Fruit fly (Drosophila melanogaster) whole organism, embryonic: ENCODE data around the gene Sys1.

Source experiments
- Abd-B ChIP-seq: fragments of 200-800 bp; sonication (Bioruptor generic); optimal IDR thresholded peaks from 2 replicates; lab custom pipeline; 2018; ENCODE audit warnings: missing biosample characterization, mild to moderate bottlenecking, missing genetic modification characterization, moderate library complexity
- Atf3 ChIP-seq: fragments of 200-800 bp; sonication (Bioruptor generic); optimal IDR thresholded peaks from 3 replicates; lab custom pipeline; 2016; ENCODE audit warnings: missing biosample characterization, missing genetic modification characterization
- B-H2 ChIP-seq: fragments of 200-800 bp; sonication (Bioruptor generic); optimal IDR thresholded peaks from 2 replicates; lab custom pipeline; 2018; ENCODE audit warnings: missing biosample characterization, mild to moderate bottlenecking, missing genetic modification characterization
- Bgb ChIP-seq: fragments of 200-800 bp; sonication (Bioruptor generic); IDR thresholded peaks from 2 replicates; pipeline ENCODE4 v1.3.6; 2022; ENCODE audit warnings: missing biosample characterization, missing genetic modification characterization; ENCODE audit not compliant: partially characterized antibody
- CG1024 ChIP-seq: fragments of 200-800 bp; sonication (Bioruptor generic); IDR thresholded peaks from 2 replicates; pipeline ENCODE4 v1.3.6; 2022; ENCODE audit warnings: missing biosample characterization, missing genetic modification characterization
- CG10431 ChIP-seq: fragments of 200-800 bp; sonication (Bioruptor generic); optimal IDR thresholded peaks from 3 replicates; lab custom pipeline; 2018; ENCODE audit warnings: missing biosample characterization, mild to moderate bottlenecking, missing genetic modification characterization
- CG10462 ChIP-seq: fragments of 200-800 bp; sonication (Bioruptor generic); optimal IDR thresholded peaks from 2 replicates; lab custom pipeline; 2016; ENCODE audit warnings: missing biosample characterization, missing genetic modification characterization
- CG10565 ChIP-seq: fragments of 200-800 bp; sonication (Bioruptor generic); optimal IDR thresholded peaks from 3 replicates; lab custom pipeline; 2016; ENCODE audit warnings: missing biosample characterization, mild to moderate bottlenecking, missing genetic modification characterization
- CG10959 ChIP-seq: fragments of 200-800 bp; sonication (Bioruptor generic); IDR thresholded peaks from 2 replicates; pipeline ENCODE4 v1.3.6; 2022; ENCODE audit warnings: missing biosample characterization, missing genetic modification characterization
- CG10979 ChIP-seq: fragments of 200-800 bp; sonication (Bioruptor generic); optimal IDR thresholded peaks from 2 replicates; lab custom pipeline; 2018; ENCODE audit warnings: missing biosample characterization, mild to moderate bottlenecking, missing genetic modification characterization, moderate library complexity
- CG11723 ChIP-seq: fragments of 200-800 bp; sonication (Bioruptor generic); optimal IDR thresholded peaks from 2 replicates; lab custom pipeline; 2017; ENCODE audit warnings: missing biosample characterization, mild to moderate bottlenecking, missing genetic modification characterization
- CG14667 ChIP-seq: fragments of 200-800 bp; sonication (Bioruptor generic); IDR thresholded peaks from 2 replicates; pipeline ENCODE4 v1.3.6; 2022; ENCODE audit warnings: missing biosample characterization, missing genetic modification characterization
- CG14860 ChIP-seq: fragments of 200-800 bp; sonication (Bioruptor generic); IDR thresholded peaks from 3 replicates; pipeline ENCODE4 v1.3.6; 2022; ENCODE audit warnings: missing biosample characterization, missing genetic modification characterization; ENCODE audit not compliant: partially characterized antibody
- CG15073 ChIP-seq: fragments of 200-800 bp; sonication (Bioruptor generic); optimal IDR thresholded peaks from 2 replicates; lab custom pipeline; 2016; ENCODE audit warnings: missing biosample characterization, missing genetic modification characterization
- CG16813 ChIP-seq: fragments of 200-800 bp; sonication (Bioruptor generic); IDR thresholded peaks from 3 replicates; pipeline ENCODE4 v1.3.6; 2022; ENCODE audit warnings: missing biosample characterization, missing genetic modification characterization; ENCODE audit not compliant: partially characterized antibody
- CG17186 ChIP-seq: fragments of 200-800 bp; sonication (Bioruptor generic); optimal IDR thresholded peaks from 3 replicates; lab custom pipeline; 2017; ENCODE audit warnings: missing biosample characterization, missing genetic modification reagents, missing genetic modification characterization
- CG17385 ChIP-seq: fragments of 200-800 bp; sonication (Bioruptor generic); optimal IDR thresholded peaks from 3 replicates; lab custom pipeline; 2018; ENCODE audit warnings: missing biosample characterization, mild to moderate bottlenecking, missing genetic modification characterization
- CG2129 ChIP-seq: fragments of 200-800 bp; sonication (Bioruptor generic); IDR thresholded peaks from 2 replicates; pipeline ENCODE4 v1.3.6; 2022; ENCODE audit warnings: missing biosample characterization, missing genetic modification characterization; ENCODE audit not compliant: partially characterized antibody
- CG30020 ChIP-seq: fragments of 200-800 bp; optimal IDR thresholded peaks from 2 replicates; lab custom pipeline; 2019; ENCODE audit warnings: missing biosample characterization, mild to moderate bottlenecking, missing genetic modification characterization, moderate library complexity
- CG3065 ChIP-seq: fragments of 200-800 bp; sonication (Bioruptor generic); optimal IDR thresholded peaks from 2 replicates; lab custom pipeline; 2016; ENCODE audit warnings: missing biosample characterization, missing genetic modification characterization
- CG3163 ChIP-seq: fragments of 200-800 bp; sonication (Bioruptor generic); optimal IDR thresholded peaks from 3 replicates; lab custom pipeline; 2016; ENCODE audit warnings: missing biosample characterization, missing genetic modification characterization
- CG3726 ChIP-seq: fragments of 200-800 bp; sonication (Bioruptor generic); IDR thresholded peaks from 3 replicates; pipeline ENCODE4, ENCODE4 v1.3.6; 2022; ENCODE audit warnings: missing biosample characterization, missing genetic modification characterization
- CG4360 ChIP-seq: fragments of 200-800 bp; sonication (Bioruptor generic); IDR thresholded peaks from 2 replicates; pipeline ENCODE4 v1.3.6; 2022; ENCODE audit warnings: missing biosample characterization, missing genetic modification characterization
- CG8290 ChIP-seq, 3 experiments: fragments of 200-800 bp; sonication (Bioruptor generic); optimal IDR thresholded peaks; 2 replicates each; lab custom pipeline; 2016 to 2019; ENCODE audit warnings: missing biosample characterization in 3 of 3, missing genetic modification characterization in 3 of 3, mild to moderate bottlenecking in 2 of 3, moderate library complexity in 1 of 3
- CG9609 ChIP-seq: fragments of 200-800 bp; sonication (Bioruptor generic); optimal IDR thresholded peaks from 3 replicates; lab custom pipeline; 2016; ENCODE audit warnings: missing biosample characterization, missing genetic modification characterization
- D19B ChIP-seq: fragments of 200-800 bp; sonication (Bioruptor generic); optimal IDR thresholded peaks from 2 replicates; lab custom pipeline; 2017; ENCODE audit warnings: missing biosample characterization, mild to moderate bottlenecking, missing genetic modification characterization
- Dbx ChIP-seq: fragments of 200-800 bp; sonication (Bioruptor generic); IDR thresholded peaks from 3 replicates; pipeline ENCODE4 v1.3.6; 2022; ENCODE audit warnings: missing biosample characterization, missing genetic modification characterization
- Dref ChIP-seq: fragments of 200-800 bp; sonication (Bioruptor generic); IDR thresholded peaks from 2 replicates; pipeline ENCODE4 v1.3.6; 2022; ENCODE audit warnings: missing biosample characterization, missing genetic modification characterization
- E2f2 ChIP-seq: fragments of 200-800 bp; sonication (Bioruptor generic); IDR thresholded peaks from 2 replicates; pipeline ENCODE4 v1.3.6; 2022; ENCODE audit warnings: missing biosample characterization, missing genetic modification characterization
- ERR ChIP-seq: fragments of 200-800 bp; sonication (Bioruptor generic); optimal IDR thresholded peaks from 2 replicates; lab custom pipeline; 2016; ENCODE audit warnings: missing biosample characterization, missing genetic modification characterization
- MBD-R2 ChIP-seq: fragments of 200-800 bp; sonication (Bioruptor generic); IDR thresholded peaks from 2 replicates; pipeline ENCODE4 v1.3.6; 2022; ENCODE audit warnings: missing biosample characterization, missing genetic modification characterization
- Opbp ChIP-seq: fragments of 200-800 bp; sonication (Bioruptor generic); IDR thresholded peaks from 3 replicates; pipeline ENCODE4 v1.3.6; 2022; ENCODE audit warnings: missing biosample characterization, missing genetic modification characterization; ENCODE audit not compliant: partially characterized antibody
- bcd ChIP-seq: fragments of 200-800 bp; sonication (Bioruptor generic); optimal IDR thresholded peaks from 2 replicates; lab custom pipeline; 2017; ENCODE audit warnings: missing biosample characterization, mild to moderate bottlenecking, missing genetic modification characterization
- bsh ChIP-seq, 2 experiments: fragments of 200-800 bp; sonication (Bioruptor generic); optimal IDR thresholded peaks; 2 replicates each; lab custom pipeline; 2017 to 2018; ENCODE audit warnings: mild to moderate bottlenecking in 2 of 2, missing biosample characterization in 2 of 2, missing genetic modification characterization in 2 of 2, moderate library complexity in 1 of 2
- cas ChIP-seq: fragments of 200-800 bp; sonication (Bioruptor generic); IDR thresholded peaks from 2 replicates; pipeline ENCODE4 v1.3.6; 2022; ENCODE audit warnings: missing biosample characterization, missing genetic modification characterization
- cato ChIP-seq: fragments of 200-800 bp; sonication (Bioruptor generic); optimal IDR thresholded peaks from 2 replicates; lab custom pipeline; 2016; ENCODE audit warnings: missing biosample characterization, missing genetic modification characterization, borderline replicate concordance
- ci ChIP-seq: fragments of 200-800 bp; sonication (Bioruptor generic); IDR thresholded peaks from 3 replicates; pipeline ENCODE4 v1.3.6; 2022; ENCODE audit warnings: missing biosample characterization, missing genetic modification characterization
- ems ChIP-seq: fragments of 200-800 bp; sonication (Bioruptor generic); optimal IDR thresholded peaks from 3 replicates; lab custom pipeline; 2016; ENCODE audit warnings: missing biosample characterization, missing genetic modification characterization
- ftz-f1 ChIP-seq: fragments of 200-800 bp; sonication (Bioruptor generic); optimal IDR thresholded peaks from 2 replicates; lab custom pipeline; 2016; ENCODE audit warnings: missing biosample characterization, missing genetic modification characterization
- gcm ChIP-seq: fragments of 200-800 bp; sonication (Bioruptor generic); optimal IDR thresholded peaks from 2 replicates; lab custom pipeline; 2019; ENCODE audit warnings: missing biosample characterization, mild to moderate bottlenecking, missing genetic modification characterization, moderate library complexity
- gt ChIP-seq: fragments of 200-800 bp; sonication (Bioruptor generic); IDR thresholded peaks from 2 replicates; pipeline ENCODE4 v1.3.6; 2022; ENCODE audit warnings: missing biosample characterization, missing genetic modification characterization
- hkb ChIP-seq, 2 experiments: fragments of 200-800 bp in 1 of 2; fragments of >200 bp in 1 of 2; sonication (Bioruptor generic) in 1 of 2; IDR thresholded peaks in 1 of 2; optimal IDR thresholded peaks in 1 of 2; 2 replicates each; pipeline versions ENCODE4 v1.3.6 to Lab custom; 2017 to 2022; ENCODE audit warnings: missing biosample characterization in 1 of 2, missing genetic modification characterization in 1 of 2
- odd ChIP-seq: fragments of 200-800 bp; sonication (Bioruptor generic); optimal IDR thresholded peaks from 2 replicates; lab custom pipeline; 2017; ENCODE audit warnings: missing biosample characterization, mild to moderate bottlenecking, missing genetic modification characterization
- sima ChIP-seq: fragments of 200-800 bp; sonication (Bioruptor generic); optimal IDR thresholded peaks from 2 replicates; lab custom pipeline; 2016; ENCODE audit warnings: missing biosample characterization, missing genetic modification characterization
- tin ChIP-seq: fragments of 200-800 bp; sonication (Bioruptor generic); optimal IDR thresholded peaks from 3 replicates; lab custom pipeline; 2016; ENCODE audit warnings: missing biosample characterization, missing genetic modification characterization
- tna ChIP-seq: fragments of 200-800 bp; sonication (Bioruptor generic); IDR thresholded peaks from 2 replicates; pipeline ENCODE4 v1.3.6; 2022; ENCODE audit warnings: missing biosample characterization, missing genetic modification characterization; ENCODE audit not compliant: partially characterized antibody
- twi ChIP-seq: fragments of 200-800 bp; optimal IDR thresholded peaks from 2 replicates; lab custom pipeline; 2019; ENCODE audit warnings: missing biosample characterization, mild to moderate bottlenecking, missing genetic modification characterization, moderate library complexity

The Sys1 gene

DNA sequence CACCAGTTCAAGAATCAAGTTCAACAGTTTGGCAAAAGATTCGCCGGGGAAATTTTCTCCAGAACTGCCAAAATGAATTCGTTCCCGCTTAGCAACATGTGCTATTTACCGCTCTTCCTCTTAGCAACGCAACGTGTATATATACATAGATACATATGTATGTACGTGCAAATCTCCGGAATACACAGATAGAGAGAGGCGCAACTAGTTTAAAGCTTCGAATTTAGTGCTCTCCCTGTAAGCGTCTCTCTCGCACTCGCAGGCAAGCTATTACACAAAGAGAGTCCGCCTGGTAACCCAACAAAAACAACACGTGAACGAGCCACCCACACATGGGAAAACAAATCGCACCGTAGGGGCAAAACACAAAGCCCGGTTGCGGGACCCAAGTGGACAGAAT lies 6.1 kb downstream of the Sys1 start (continued):
- TF ChIP-seq ERR (GFP tag; lab: Kevin White, UChicago), result no peak
- no peak for TF ChIP-seq CG3726 (GFP tag; lab: Robert Waterston, UW)
- TF ChIP-seq gt, result no peak
- TF ChIP-seq twi, result no peak
- TF ChIP-seq Bgb (GFP tag; lab: Robert Waterston, UW), result no peak
- TF ChIP-seq CG17186 (GFP tag; lab: Kevin White, UChicago), result no peak
- TF ChIP-seq CG10959, result no peak
- no peak for TF ChIP-seq Abd-B (GFP tag; lab: Kevin White, UChicago)
- no peak for TF ChIP-seq CG10565 (GFP tag; lab: Kevin White, UChicago)
- no peak for TF ChIP-seq CG15073 (GFP tag; lab: Kevin White, UChicago)
- TF ChIP-seq hkb (optimal IDR thresholded peaks at IDR 0.05; lab: Kevin White, UChicago), result no peak
- TF ChIP-seq hkb (GFP tag; IDR thresholded peaks at IDR 0.05; lab: Robert Waterston, UW), result no peak
- no peak for TF ChIP-seq CG30020 (tag; lab: Kevin White, UChicago)
- no peak for TF ChIP-seq CG8290 (GFP tag; optimal IDR thresholded peaks at IDR 0.05; lab: Kevin White, UChicago)
- TF ChIP-seq CG8290 (tag; optimal IDR thresholded peaks at IDR 0.05; lab: Kevin White, UChicago), result no peak
- no peak for TF ChIP-seq E2f2 (GFP tag; lab: Robert Waterston, UW)
- TF ChIP-seq ci (GFP tag; lab: Robert Waterston, UW), result peak; percentile 30; the same call in 1 of the 3 replicates
- TF ChIP-seq CG3065 (GFP tag; lab: Kevin White, UChicago), result no peak
- TF ChIP-seq CG11723, result no peak

DNA sequence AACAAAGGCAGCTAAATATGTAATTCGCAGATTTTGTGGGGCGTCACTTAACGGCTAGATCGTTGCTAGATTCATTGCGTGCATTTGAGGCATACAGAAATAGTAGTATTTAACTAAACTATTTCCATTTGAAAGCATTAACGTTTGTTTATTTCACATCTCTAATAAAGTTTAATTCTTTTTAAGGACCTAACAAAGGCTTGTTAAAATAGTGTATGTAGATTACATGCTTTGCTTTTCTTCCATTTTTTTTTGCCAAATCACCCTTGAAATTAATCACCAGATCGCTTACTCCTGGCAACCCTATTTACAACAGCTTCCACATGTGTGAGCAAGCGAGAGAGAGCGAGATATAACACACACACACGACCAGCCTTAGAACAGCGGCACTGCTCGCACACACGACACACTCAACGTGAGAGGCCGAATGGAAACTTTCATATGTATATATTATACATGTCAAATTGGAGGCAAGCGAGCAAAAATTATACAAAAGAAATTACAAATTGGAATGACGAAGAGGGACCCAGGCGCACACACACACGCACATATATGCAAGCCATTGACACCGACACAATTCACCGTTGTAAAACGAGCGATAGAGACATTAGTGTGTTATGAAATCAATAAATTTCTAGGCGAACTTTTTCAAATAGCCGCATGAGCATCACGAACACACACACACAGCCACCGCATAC lies 6.7 kb downstream of the Sys1 start:
- TF ChIP-seq CG17186 (GFP tag; lab: Kevin White, UChicago) (no peak), tin (GFP tag; lab: Kevin White, UChicago) (peak; percentile 16), sima (GFP tag; lab: Kevin White, UChicago) (no peak), CG4360 (GFP tag; lab: Robert Waterston, UW) (0 out of 2 replicates have a peak, but pooled peaks have one; percentile 12), CG10431 (GFP tag; lab: Kevin White, UChicago) (peak; percentile 66), MBD-R2 (peak; percentile 41; the same call in 1 of the 2 replicates), ems (GFP tag; lab: Kevin White, UChicago) (peak; percentile 29), ftz-f1 (GFP tag; lab: Kevin White, UChicago) (peak; percentile 89), cas (GFP tag; lab: Robert Waterston, UW) (0 out of 2 replicates have a peak, but pooled peaks have one; percentile 56), bsh (GFP tag; optimal IDR thresholded peaks at IDR 0.05; lab: Kevin White, UChicago) (peak in 1 of 2 experiments; percentile 61), Opbp (GFP tag; lab: Robert Waterston, UW) (0 out of 3 replicates have a peak, but pooled peaks have one; percentile 27), Dbx (peak; percentile 55; the same call in 1 of the 3 replicates), CG14667 (GFP tag; lab: Robert Waterston, UW) (peak; percentile 27; the same call in 1 of the 2 replicates), CG10979 (tag; lab: Kevin White, UChicago) (peak; percentile 53), CG17385 (peak; percentile 65), CG1024 (GFP tag; lab: Robert Waterston, UW) (no peak), bcd (GFP tag; lab: Kevin White, UChicago) (peak; percentile 47), CG14860 (GFP tag; lab: Robert Waterston, UW) (no peak), odd (GFP tag; lab: Kevin White, UChicago) (peak; percentile 22), gcm (GFP tag; lab: Kevin White, UChicago) (no peak), tna (GFP tag; lab: Robert Waterston, UW) (no peak), D19B (peak; percentile 34), Dref (GFP tag; lab: Robert Waterston, UW) (0 out of 2 replicates have a peak, but pooled peaks have one; percentile 2), CG16813 (GFP tag; lab: Robert Waterston, UW) (no peak), Atf3 (GFP tag; lab: Kevin White, UChicago) (no peak), B-H2 (GFP tag; lab: Kevin White, UChicago) (peak; percentile 68), CG3163 (no peak), CG9609 (GFP tag; lab: Kevin White, UChicago) (peak; percentile 48), CG10462 (GFP tag; lab: Kevin White, UChicago) (no peak), CG2129 (GFP tag; lab: Robert Waterston, UW) (no peak), cato (GFP tag; lab: Kevin White, UChicago) (no peak)
